Fruit fly (Drosophila melanogaster): ENCODE measurements around the gene Diap1.
A peak's percentile ranks its signal among the peaks of the same experiment; 100 is the strongest.

Gene Diap1

dm6 chr3L:16087323-16087816, 36.5 kb upstream of the Diap1 start, which contains the start of gene Tasp1 (continued):
- no peak for TF ChIP-seq CG17612 (GFP tag; IDR thresholded peaks at IDR 0.05)
- peak; percentile 67 for TF ChIP-seq esg (GFP tag; conservative IDR thresholded peaks at IDR 0.05)
- peak; percentile 39 for TF ChIP-seq salm (tag; optimal IDR thresholded peaks at IDR 0.05)
- TF ChIP-seq gce (GFP tag; IDR thresholded peaks at IDR 0.05), result peak; percentile 50; the same call in 1 of the 3 replicates
- no peak for TF ChIP-seq dati (GFP tag; IDR thresholded peaks at IDR 0.05)
- TF ChIP-seq Sry-β (GFP tag; optimal IDR thresholded peaks at IDR 0.05), result no peak
- peak; percentile 41 for TF ChIP-seq Six4 (GFP tag; optimal IDR thresholded peaks at IDR 0.05)
- no peak for TF ChIP-seq org-1 (GFP tag; optimal IDR thresholded peaks at IDR 0.05)
- peak; percentile 31 for TF ChIP-seq CG6683 (GFP tag; optimal IDR thresholded peaks at IDR 0.05)
- TF ChIP-seq H2.0 (GFP tag; IDR thresholded peaks at IDR 0.05), result peak; percentile 59
- TF ChIP-seq CG12744 (GFP tag; optimal IDR thresholded peaks at IDR 0.05), result no peak
- TF ChIP-seq odd (GFP tag; optimal IDR thresholded peaks at IDR 0.05), result no peak
- no peak for TF ChIP-seq CG14860 (GFP tag; IDR thresholded peaks at IDR 0.05; ENCODE audit: partially characterized antibody)
- no peak for TF ChIP-seq CG8290 (GFP tag; optimal IDR thresholded peaks at IDR 0.05)
- TF ChIP-seq CG8290 (tag; optimal IDR thresholded peaks at IDR 0.05), result peak in 1 of 2 experiments; percentile 54
- TF ChIP-seq fu2 (GFP tag; optimal IDR thresholded peaks at IDR 0.05), result no peak
- no peak for TF ChIP-seq CG3163 (GFP tag; optimal IDR thresholded peaks at IDR 0.05)
- TF ChIP-seq MESR4 (GFP tag; optimal IDR thresholded peaks at IDR 0.05), result peak; percentile 82
- TF ChIP-seq CG8478 (optimal IDR thresholded peaks at IDR 0.05), result no peak
- TF ChIP-seq CG17912 (GFP tag; optimal IDR thresholded peaks at IDR 0.05), result no peak
- TF ChIP-seq CG1602 (GFP tag; optimal IDR thresholded peaks at IDR 0.05), result peak; percentile 55
- TF ChIP-seq CG31388 (GFP tag; optimal IDR thresholded peaks at IDR 0.05), result peak; percentile 7
- peak; percentile 50 for TF ChIP-seq HmgZ (tag; optimal IDR thresholded peaks at IDR 0.05)
- TF ChIP-seq CG13624 (GFP tag; optimal IDR thresholded peaks at IDR 0.05), result no peak
- no peak for TF ChIP-seq her (GFP tag; optimal IDR thresholded peaks at IDR 0.05)
- no peak; the same call in 1 of the 2 replicates for TF ChIP-seq CG42726 (GFP tag; IDR thresholded peaks at IDR 0.05; ENCODE audit: partially characterized antibody)
- TF ChIP-seq CG7357 (GFP tag; IDR thresholded peaks at IDR 0.05), result 0 out of 3 replicates have a peak, but pooled peaks have one; percentile 35
- no peak for TF ChIP-seq Nf-YC (tag; optimal IDR thresholded peaks at IDR 0.05)
- peak; percentile 39 for TF ChIP-seq ewg (GFP tag; optimal IDR thresholded peaks at IDR 0.05)
- peak; percentile 75 for TF ChIP-seq ttk (GFP tag; IDR thresholded peaks at IDR 0.05)
- no peak for TF ChIP-seq Awh (GFP tag; IDR thresholded peaks at IDR 0.05)
- TF ChIP-seq CG17328 (GFP tag; IDR thresholded peaks at IDR 0.05), result peak; percentile 74; the same call in 1 of the 2 replicates
- TF ChIP-seq maf-S (GFP tag; optimal IDR thresholded peaks at IDR 0.05), result no peak
- no peak for TF ChIP-seq Optix (GFP tag; IDR thresholded peaks at IDR 0.05)
- TF ChIP-seq Myb (GFP tag; optimal IDR thresholded peaks at IDR 0.05), result no peak
- no peak for TF ChIP-seq CG10147 (GFP tag; optimal IDR thresholded peaks at IDR 0.05)
- peak; percentile 19 for TF ChIP-seq twi (tag; optimal IDR thresholded peaks at IDR 0.05)
- TF ChIP-seq CG16815 (GFP tag; optimal IDR thresholded peaks at IDR 0.05), result peak; percentile 5
- no peak for TF ChIP-seq p53 (GFP tag; optimal IDR thresholded peaks at IDR 0.05)
- TF ChIP-seq bab2 (GFP tag; optimal IDR thresholded peaks at IDR 0.05), result no peak
- no peak for TF ChIP-seq dimm (GFP tag; IDR thresholded peaks at IDR 0.05)
- peak; percentile 71 for TF ChIP-seq CG10979 (tag; optimal IDR thresholded peaks at IDR 0.05)
- no peak for TF ChIP-seq exex (tag; optimal IDR thresholded peaks at IDR 0.05)
- no peak for TF ChIP-seq CG11093 (GFP tag; IDR thresholded peaks at IDR 0.05)
- no peak for TF ChIP-seq CG4328 (GFP tag; optimal IDR thresholded peaks at IDR 0.05)
- no peak for TF ChIP-seq CG1647 (GFP tag; optimal IDR thresholded peaks at IDR 0.05)
- peak in 1 of 2 experiments; percentile 74 for TF ChIP-seq bsh (GFP tag; optimal IDR thresholded peaks at IDR 0.05)
- TF ChIP-seq D19A (tag; optimal IDR thresholded peaks at IDR 0.05), result peak; percentile 67
- TF ChIP-seq ssp (GFP tag; IDR thresholded peaks at IDR 0.05), result peak; percentile 47
- TF ChIP-seq stc (GFP tag; IDR thresholded peaks at IDR 0.05), result peak; percentile 67
- TF ChIP-seq lilli (GFP tag; optimal IDR thresholded peaks at IDR 0.05), result peak; percentile 38
- TF ChIP-seq CG14441 (GFP tag; IDR thresholded peaks at IDR 0.05), result no peak
